Fruit fly (Drosophila melanogaster) whole organism, pupa: ENCODE measurements around the gene tth.

Experiments
- CG10348 ChIP-seq: fragments of 200-800 bp; sonication (Bioruptor generic); IDR thresholded peaks from 2 replicates; pipeline ENCODE4 v1.3.6; 2022; ENCODE audit warnings: missing biosample characterization, missing genetic modification characterization
- CG12605 ChIP-seq: fragments of 200-800 bp; sonication (Bioruptor generic); IDR thresholded peaks from 2 replicates; pipeline ENCODE4 v1.3.6; 2022; ENCODE audit warnings: missing biosample characterization, missing genetic modification characterization
- CG13204 ChIP-seq: fragments of 200-800 bp; sonication (Bioruptor generic); optimal IDR thresholded peaks from 2 replicates; lab custom pipeline; 2018; ENCODE audit warnings: missing biosample characterization, mild to moderate bottlenecking, missing genetic modification characterization, moderate library complexity
- CG14655 ChIP-seq: fragments of 200-800 bp; sonication (Bioruptor generic); optimal IDR thresholded peaks from 3 replicates; lab custom pipeline; 2017; ENCODE audit warnings: mild to moderate bottlenecking, missing biosample characterization, missing genetic modification reagents, missing genetic modification characterization
- CG15710 ChIP-seq: fragments of 200-800 bp; sonication (Bioruptor generic); optimal IDR thresholded peaks from 2 replicates; lab custom pipeline; 2018; ENCODE audit warnings: missing biosample characterization, mild to moderate bottlenecking, missing genetic modification characterization, moderate library complexity
- CG17806 ChIP-seq: fragments of 200-800 bp; sonication (Bioruptor generic); optimal IDR thresholded peaks from 2 replicates; lab custom pipeline; 2018; ENCODE audit warnings: missing biosample characterization, mild to moderate bottlenecking, missing genetic modification characterization, moderate library complexity
- CG32121 ChIP-seq: fragments of 200-800 bp; sonication (Bioruptor generic); IDR thresholded peaks from 2 replicates; pipeline ENCODE4 v1.3.6; 2022; ENCODE audit warnings: missing biosample characterization, missing genetic modification characterization
- CG34367 ChIP-seq: fragments of 200-800 bp; sonication (Bioruptor generic); optimal IDR thresholded peaks from 2 replicates; lab custom pipeline; 2018; ENCODE audit warnings: missing biosample characterization, mild to moderate bottlenecking, missing genetic modification characterization
- CG4496 ChIP-seq: fragments of 200-800 bp; sonication (Bioruptor generic); IDR thresholded peaks from 3 replicates; pipeline ENCODE4 v1.3.6; 2022; ENCODE audit warnings: missing biosample characterization, missing genetic modification characterization
- CG8159 ChIP-seq: fragments of 200-800 bp; sonication (Bioruptor generic); optimal IDR thresholded peaks from 3 replicates; lab custom pipeline; 2018; ENCODE audit warnings: missing biosample characterization, mild to moderate bottlenecking, missing genetic modification characterization, moderate library complexity
- CG8301 ChIP-seq: fragments of 200-800 bp; sonication (Bioruptor generic); optimal IDR thresholded peaks from 2 replicates; lab custom pipeline; 2018; ENCODE audit warnings: missing biosample characterization, mild to moderate bottlenecking, missing genetic modification characterization
- CG9948 ChIP-seq: fragments of 200-800 bp; sonication (Bioruptor generic); optimal IDR thresholded peaks from 2 replicates; lab custom pipeline; 2018; ENCODE audit warnings: missing biosample characterization, mild to moderate bottlenecking, missing genetic modification characterization, moderate library complexity
- D1 ChIP-seq: fragments of 200-800 bp; sonication (Bioruptor generic); optimal IDR thresholded peaks from 2 replicates; lab custom pipeline; 2018; ENCODE audit warnings: missing biosample characterization, mild to moderate bottlenecking, missing genetic modification characterization, moderate library complexity
- EcR ChIP-seq: fragments of 200-800 bp; sonication (Bioruptor generic); optimal IDR thresholded peaks from 3 replicates; lab custom pipeline; 2019; ENCODE audit warnings: missing biosample characterization, missing genetic modification characterization, mild to moderate bottlenecking, moderate library complexity, missing genetic modification reagents
- Ets98B ChIP-seq: fragments of 200-800 bp; sonication (Bioruptor generic); IDR thresholded peaks from 2 replicates; pipeline ENCODE4 v1.3.6; 2022; ENCODE audit warnings: missing biosample characterization, missing genetic modification characterization
- Pif1A ChIP-seq: fragments of 200-800 bp; sonication (Bioruptor generic); optimal IDR thresholded peaks from 3 replicates; lab custom pipeline; 2016; ENCODE audit warnings: missing biosample characterization, missing genetic modification characterization
- Pif1B ChIP-seq: fragments of 200-800 bp; sonication (Bioruptor generic); optimal IDR thresholded peaks from 3 replicates; lab custom pipeline; 2016; ENCODE audit warnings: missing biosample characterization, missing genetic modification characterization
- Snoo ChIP-seq: fragments of 200-800 bp; sonication (Bioruptor generic); optimal IDR thresholded peaks from 3 replicates; lab custom pipeline; 2017; ENCODE audit warnings: missing biosample characterization, mild to moderate bottlenecking, missing genetic modification characterization, inconsistent platforms
- fd96Ca ChIP-seq: fragments of 200-800 bp; sonication (Bioruptor generic); IDR thresholded peaks from 3 replicates; pipeline ENCODE4 v1.3.6; 2022; ENCODE audit warnings: missing biosample characterization, missing genetic modification characterization
- gl ChIP-seq: fragments of 200-800 bp; sonication (Bioruptor generic); optimal IDR thresholded peaks from 2 replicates; lab custom pipeline; 2018; ENCODE audit warnings: missing biosample characterization, mild to moderate bottlenecking, missing genetic modification characterization
- rn ChIP-seq: fragments of 200-800 bp; sonication (Bioruptor generic); IDR thresholded peaks from 2 replicates; pipeline ENCODE4 v1.3.6; 2022; ENCODE audit warnings: missing biosample characterization, missing genetic modification characterization

The tth gene

DNA sequence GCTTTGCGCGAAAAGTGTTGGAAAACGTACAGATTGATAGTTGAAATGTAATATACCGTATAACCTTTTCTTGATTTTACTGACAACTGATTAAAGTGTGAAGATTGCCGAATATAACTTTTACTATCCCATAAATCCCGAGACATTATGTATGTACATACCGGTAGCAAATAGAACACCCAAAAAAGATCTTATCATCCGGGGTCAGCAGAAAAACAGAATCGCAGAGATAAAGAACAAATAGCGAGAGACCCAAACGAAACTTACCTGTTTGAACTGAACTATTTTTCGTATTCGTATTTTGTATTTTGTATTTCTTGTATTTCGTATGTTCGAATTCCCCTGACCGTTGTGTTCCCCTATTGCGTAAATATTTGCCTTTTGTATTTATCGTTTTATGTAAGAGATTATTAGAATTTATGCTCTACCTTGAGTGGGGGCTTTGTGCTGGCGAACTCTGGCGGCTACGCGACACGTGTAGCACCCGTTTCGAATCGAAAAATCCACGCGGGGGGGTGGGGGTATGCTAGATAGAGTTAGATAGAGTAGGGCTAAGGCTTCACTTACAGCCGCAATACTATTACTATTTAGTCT, 17.0 kb upstream of the tth start:
- TF ChIP-seq rn (GFP tag; lab: Robert Waterston, UW) (no peak), CG17806 (tag; lab: Kevin White, UChicago) (no peak), EcR (no peak), CG8159 (tag; lab: Kevin White, UChicago) (no peak), CG9948 (tag; lab: Kevin White, UChicago) (no peak), Snoo (tag; lab: Kevin White, UChicago) (no peak), Pif1B (no peak), CG13204 (no peak), CG32121 (GFP tag; lab: Robert Waterston, UW) (no peak), CG10348 (no peak), D1 (tag; lab: Kevin White, UChicago) (no peak), Ets98B (no peak), fd96Ca (no peak), CG34367 (tag; lab: Kevin White, UChicago) (no peak), gl (tag; lab: Kevin White, UChicago) (no peak), CG4496 (GFP tag; lab: Robert Waterston, UW) (no peak)

DNA sequence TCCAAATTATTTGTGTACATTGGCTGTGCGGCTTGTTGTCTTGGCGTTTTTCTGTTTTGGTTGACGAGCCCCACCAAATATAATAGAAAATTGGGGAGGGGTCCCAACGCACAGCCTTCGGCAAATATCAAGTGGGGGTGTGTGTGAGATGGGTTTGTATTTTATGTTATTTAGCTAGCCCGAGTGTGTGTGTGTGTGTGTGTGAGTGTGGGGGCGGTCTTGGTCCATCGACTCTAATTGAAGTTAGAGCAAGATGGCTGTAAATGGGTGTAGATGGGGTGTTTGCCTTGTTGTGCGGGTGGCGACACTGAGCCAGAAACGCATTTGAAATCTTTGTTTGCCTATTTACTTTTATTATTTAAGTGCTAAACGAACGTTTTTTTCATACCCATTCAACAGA, 16.2 kb upstream of the tth start:
- TF ChIP-seq D1 (tag; lab: Kevin White, UChicago): no peak
- no peak for TF ChIP-seq CG8301 (tag; lab: Kevin White, UChicago)
- TF ChIP-seq CG34367 (tag; lab: Kevin White, UChicago): no peak
- no peak for TF ChIP-seq fd96Ca
- no peak for TF ChIP-seq Pif1A (GFP tag; lab: Kevin White, UChicago)
- TF ChIP-seq rn (GFP tag; lab: Robert Waterston, UW): no peak
- TF ChIP-seq CG15710 (tag; lab: Kevin White, UChicago): no peak
- no peak for TF ChIP-seq Ets98B
- TF ChIP-seq CG9948 (tag; lab: Kevin White, UChicago): no peak
- no peak for TF ChIP-seq CG32121 (GFP tag; lab: Robert Waterston, UW)
- no peak for TF ChIP-seq gl (tag; lab: Kevin White, UChicago)
- no peak for TF ChIP-seq Snoo (tag; lab: Kevin White, UChicago)

DNA sequence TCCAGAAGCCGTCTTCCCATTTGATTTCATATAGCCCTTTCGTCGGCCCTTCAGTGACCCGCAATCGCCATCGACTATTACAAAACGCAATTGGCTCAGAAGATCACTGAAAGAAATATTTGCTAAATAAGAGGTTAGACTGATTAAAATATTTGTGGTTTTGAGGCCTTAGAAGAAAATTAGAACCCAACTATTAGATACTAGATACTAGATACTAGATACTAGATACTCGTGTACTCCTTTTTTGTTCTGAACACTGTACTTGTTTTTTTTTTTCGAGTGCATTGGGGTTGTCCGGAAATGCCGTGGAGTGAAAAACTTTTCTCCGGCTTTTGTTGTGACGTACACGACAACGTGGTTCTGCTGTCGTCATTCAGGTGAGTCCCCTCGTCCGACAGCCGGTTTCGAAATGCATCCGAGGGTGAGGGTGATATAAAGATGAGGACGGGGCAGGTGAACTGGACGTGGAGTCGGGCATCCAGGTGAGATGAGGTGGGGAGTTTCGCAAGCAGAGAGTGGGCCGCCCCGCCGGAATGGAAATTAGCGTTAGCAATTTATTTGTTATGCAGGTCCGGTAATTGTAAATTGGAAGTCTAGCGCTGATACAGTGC, 14.0 kb upstream of the tth start:
- TF ChIP-seq CG32121 (GFP tag; lab: Robert Waterston, UW) (peak; percentile 47; the same call in 1 of the 2 replicates), Snoo (tag; lab: Kevin White, UChicago) (peak; percentile 20), CG4496 (GFP tag; lab: Robert Waterston, UW) (0 out of 3 replicates have a peak, but pooled peaks have one; percentile 36), rn (GFP tag; lab: Robert Waterston, UW) (no peak), CG14655 (GFP tag; lab: Kevin White, UChicago) (peak; percentile 18), CG13204 (no peak), CG9948 (tag; lab: Kevin White, UChicago) (peak; percentile 6), CG8301 (tag; lab: Kevin White, UChicago) (peak; percentile 29), gl (tag; lab: Kevin White, UChicago) (no peak), CG10348 (no peak), CG12605 (GFP tag; lab: Robert Waterston, UW) (0 out of 2 replicates have a peak, but pooled peaks have one; percentile 38)

DNA sequence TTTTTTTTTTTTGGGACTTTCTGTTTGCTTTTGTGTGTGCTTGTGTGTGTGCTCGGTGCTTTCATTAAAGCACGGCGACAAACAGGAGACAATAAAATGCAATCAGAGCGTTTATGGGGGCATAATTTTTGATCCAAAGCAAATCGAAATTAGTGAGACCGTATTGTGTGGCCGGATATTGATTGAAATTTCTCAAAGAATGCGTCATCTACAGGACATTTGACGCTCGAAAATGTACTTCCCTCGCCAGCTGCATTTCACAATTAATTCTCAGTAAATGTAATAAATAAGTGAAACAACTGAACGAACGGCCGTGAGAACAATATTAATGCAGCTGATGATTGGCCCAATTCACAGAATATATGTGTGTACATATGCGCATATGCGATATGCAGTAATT, 13.0 kb upstream of the tth start:
- TF ChIP-seq CG8301 (tag; lab: Kevin White, UChicago) (no peak), CG12605 (GFP tag; lab: Robert Waterston, UW) (no peak), Snoo (tag; lab: Kevin White, UChicago) (no peak), D1 (tag; lab: Kevin White, UChicago) (no peak), Pif1A (GFP tag; lab: Kevin White, UChicago) (no peak), CG32121 (GFP tag; lab: Robert Waterston, UW) (no peak), fd96Ca (no peak)

DNA sequence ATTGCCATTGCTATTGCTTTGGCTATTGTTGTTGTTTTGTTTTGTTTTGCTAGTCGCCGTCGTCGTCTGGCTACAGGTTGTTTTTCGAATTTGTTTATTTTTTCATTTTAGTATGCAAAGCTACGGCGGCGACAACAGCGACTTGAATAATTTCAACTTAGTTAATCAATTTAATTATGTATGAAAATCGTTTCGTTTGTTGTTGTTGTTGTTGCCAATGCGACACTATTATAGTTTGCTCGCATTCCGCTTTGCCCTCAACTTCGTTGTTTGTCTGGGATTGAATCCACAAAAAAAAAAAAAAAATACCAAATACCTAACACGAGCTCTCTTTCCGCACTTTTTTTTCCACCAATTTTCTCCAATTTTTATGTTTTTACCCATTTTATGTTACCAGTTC, 11.5 kb upstream of the tth start:
- no peak for TF ChIP-seq CG8159 (tag; lab: Kevin White, UChicago)
- TF ChIP-seq gl (tag; lab: Kevin White, UChicago): no peak
- no peak for TF ChIP-seq Snoo (tag; lab: Kevin White, UChicago)
- TF ChIP-seq EcR: no peak
- TF ChIP-seq, all 21 proteins: peak for 0

DNA sequence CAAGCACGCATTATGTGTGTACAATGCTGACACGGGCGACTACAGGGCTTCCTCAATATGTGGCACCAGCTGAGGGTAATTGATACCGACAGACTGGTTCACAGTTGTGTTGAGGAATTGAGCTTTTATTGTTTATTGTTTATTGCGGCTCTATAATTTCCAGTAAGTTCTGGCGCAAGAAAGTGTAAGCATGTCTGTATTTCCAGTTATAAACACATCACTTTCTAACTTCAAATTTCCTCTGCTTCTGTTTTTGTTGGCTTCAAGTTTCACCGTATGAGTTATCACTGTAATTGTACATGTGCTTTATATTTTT, 10.2 kb upstream of the tth start:
- TF ChIP-seq CG12605 (GFP tag; lab: Robert Waterston, UW) (0 out of 2 replicates have a peak, but pooled peaks have one; percentile 13), CG9948 (tag; lab: Kevin White, UChicago) (peak; percentile 38), CG8159 (tag; lab: Kevin White, UChicago) (peak; percentile 45), CG15710 (tag; lab: Kevin White, UChicago) (peak; percentile 25), CG34367 (tag; lab: Kevin White, UChicago) (peak; percentile 4), Pif1A (GFP tag; lab: Kevin White, UChicago) (no peak), Pif1B (peak; percentile 6), Snoo (tag; lab: Kevin White, UChicago) (no peak), CG8301 (tag; lab: Kevin White, UChicago) (peak; percentile 35), CG4496 (GFP tag; lab: Robert Waterston, UW) (peak; percentile 55; the same call in 1 of the 3 replicates)
